Worm (Caenorhabditis elegans) whole organism, late embryonic: ENCODE data around the gene F31E3.2.
"Not testable (repeated sequence)": the region's sequence is repeated elsewhere in the genome, so short reads cannot be mapped to it uniquely, and the experiment has no call there.

Experiments
- C08G9.2 ChIP-seq: sonication (generic microtip); optimal IDR thresholded peaks from 2 replicates; lab custom pipeline; 2016; ENCODE audit warnings: mild to moderate bottlenecking, missing genetic modification characterization, moderate library complexity, missing compliant biosample characterization
- K09A11.1 ChIP-seq: sonication (generic microtip); optimal IDR thresholded peaks from 2 replicates; lab custom pipeline; 2017; ENCODE audit warnings: antibody characterized with exemption, mild to moderate bottlenecking, missing genetic modification characterization, missing compliant biosample characterization; ENCODE audit not compliant: insufficient read depth
- T23F11.4 ChIP-seq: fragments of 200-800 bp; sonication (Bioruptor generic); optimal IDR thresholded peaks from 2 replicates; lab custom pipeline; 2018; ENCODE audit warnings: mild to moderate bottlenecking, missing genetic modification characterization, missing compliant biosample characterization
- Y22D7AL.16 ChIP-seq: sonication (generic microtip); optimal IDR thresholded peaks from 2 replicates; lab custom pipeline; 2016; ENCODE audit warnings: missing genetic modification characterization, missing compliant biosample characterization
- ceh-18 ChIP-seq: sonication (generic microtip); optimal IDR thresholded peaks from 2 replicates; lab custom pipeline; 2016; ENCODE audit warnings: missing genetic modification characterization, missing compliant biosample characterization
- ceh-19 ChIP-seq: fragments of 200-800 bp; sonication (Bioruptor generic); optimal IDR thresholded peaks from 2 replicates; lab custom pipeline; 2018; ENCODE audit warnings: mild to moderate bottlenecking, missing genetic modification characterization, missing compliant biosample characterization
- ceh-24 ChIP-seq: sonication (generic microtip); optimal IDR thresholded peaks from 2 replicates; lab custom pipeline; 2016; ENCODE audit warnings: mild to moderate bottlenecking, missing genetic modification characterization, missing compliant biosample characterization
- ceh-30 ChIP-seq: fragments of 150-350 bp; optimal IDR thresholded peaks from 2 replicates; lab custom pipeline; 2014; ENCODE audit warnings: missing biosample characterization, missing genetic modification characterization
- ceh-31 ChIP-seq: sonication (generic microtip); optimal IDR thresholded peaks from 2 replicates; lab custom pipeline; 2016; ENCODE audit warnings: missing genetic modification characterization, missing compliant biosample characterization
- ceh-34 ChIP-seq: sonication (generic microtip); optimal IDR thresholded peaks from 2 replicates; lab custom pipeline; 2016; ENCODE audit warnings: mild to moderate bottlenecking, missing genetic modification characterization, missing compliant biosample characterization
- ceh-45 ChIP-seq: fragments of 200-800 bp; sonication (Bioruptor generic); IDR thresholded peaks from 2 replicates; pipeline ENCODE4 v1.3.6; 2022; ENCODE audit warnings: missing genetic modification reagents, missing genetic modification characterization, missing compliant biosample characterization
- dve-1 ChIP-seq: sonication (generic microtip); optimal IDR thresholded peaks from 2 replicates; lab custom pipeline; 2017; ENCODE audit warnings: antibody characterized with exemption, mild to moderate bottlenecking, missing genetic modification characterization, missing compliant biosample characterization
- elt-2 ChIP-seq: sonication (generic microtip); optimal IDR thresholded peaks from 2 replicates; lab custom pipeline; 2016; ENCODE audit warnings: missing genetic modification reagents, missing genetic modification characterization, missing compliant biosample characterization
- fkh-10 ChIP-seq: fragments of 150-350 bp; optimal IDR thresholded peaks from 2 replicates; lab custom pipeline; 2014; ENCODE audit warnings: missing biosample characterization, missing genetic modification reagents, missing genetic modification characterization
- gmeb-2 ChIP-seq: sonication (generic microtip); optimal IDR thresholded peaks from 2 replicates; lab custom pipeline; 2016; ENCODE audit warnings: missing genetic modification characterization, inconsistent platforms, missing compliant biosample characterization
- hlh-30 ChIP-seq: sonication (generic microtip); optimal IDR thresholded peaks from 2 replicates; lab custom pipeline; 2017; ENCODE audit warnings: antibody characterized with exemption, missing genetic modification characterization, missing compliant biosample characterization; ENCODE audit not compliant: insufficient read depth
- hlh-8 ChIP-seq: sonication (generic microtip); optimal IDR thresholded peaks from 2 replicates; lab custom pipeline; 2016; ENCODE audit warnings: missing genotype, missing genetic modification characterization, missing compliant biosample characterization
- lin-11 ChIP-seq: fragments of 200-800 bp; sonication (Bioruptor generic); optimal IDR thresholded peaks from 2 replicates; lab custom pipeline; 2018; ENCODE audit warnings: mild to moderate bottlenecking, missing genetic modification characterization, missing compliant biosample characterization
- nfya-1 ChIP-seq: sonication (generic microtip); optimal IDR thresholded peaks from 2 replicates; lab custom pipeline; 2017; ENCODE audit warnings: missing genetic modification characterization, mild to moderate bottlenecking, missing compliant biosample characterization, antibody characterized with exemption, moderate library complexity
- nhr-232 ChIP-seq: sonication (generic microtip); optimal IDR thresholded peaks from 2 replicates; lab custom pipeline; 2016; ENCODE audit warnings: missing genetic modification characterization, missing compliant biosample characterization
- npax-4 ChIP-seq: sonication (generic microtip); optimal IDR thresholded peaks from 2 replicates; lab custom pipeline; 2016; ENCODE audit warnings: missing genetic modification characterization, missing compliant biosample characterization
- odd-2 ChIP-seq: sonication (generic microtip); optimal IDR thresholded peaks from 2 replicates; lab custom pipeline; 2017; ENCODE audit warnings: antibody characterized with exemption, mild to moderate bottlenecking, missing genetic modification characterization, missing compliant biosample characterization
- pag-3 ChIP-seq: sonication (generic microtip); optimal IDR thresholded peaks from 2 replicates; lab custom pipeline; 2016; ENCODE audit warnings: missing compliant biosample characterization, missing genetic modification characterization, borderline replicate concordance
- pat-9 ChIP-seq: fragments of 200-800 bp; sonication (Bioruptor generic); optimal IDR thresholded peaks from 2 replicates; lab custom pipeline; 2018; ENCODE audit warnings: mild to moderate bottlenecking, missing genetic modification characterization, moderate library complexity, missing compliant biosample characterization
- ref-2 ChIP-seq: sonication (generic microtip); optimal IDR thresholded peaks from 2 replicates; lab custom pipeline; 2016; ENCODE audit warnings: missing genetic modification characterization, missing compliant biosample characterization
- rnt-1 ChIP-seq: sonication (generic microtip); optimal IDR thresholded peaks from 2 replicates; lab custom pipeline; 2016; ENCODE audit warnings: missing genetic modification characterization, missing compliant biosample characterization
- sox-2 ChIP-seq: fragments of 200-800 bp; sonication (Bioruptor generic); IDR thresholded peaks from 2 replicates; pipeline ENCODE4 v1.3.6; 2022; ENCODE audit warnings: missing genetic modification reagents, missing genetic modification characterization, missing compliant biosample characterization
- syd-9 ChIP-seq: sonication (generic microtip); optimal IDR thresholded peaks from 2 replicates; lab custom pipeline; 2016; ENCODE audit warnings: mild to moderate bottlenecking, missing genetic modification characterization, moderate library complexity, missing compliant biosample characterization
- tbx-2 ChIP-seq: sonication (generic microtip); optimal IDR thresholded peaks from 2 replicates; lab custom pipeline; 2016; ENCODE audit warnings: missing genetic modification characterization, missing compliant biosample characterization
- ttx-3 ChIP-seq: sonication (generic microtip); optimal IDR thresholded peaks from 2 replicates; lab custom pipeline; 2016; ENCODE audit warnings: missing genetic modification reagents, missing genetic modification characterization, missing compliant biosample characterization
- unc-3 ChIP-seq, 2 experiments: fragments of 200-800 bp in 1 of 2; sonication (Bioruptor generic) in 1 of 2; sonication (generic microtip) in 1 of 2; conservative IDR thresholded peaks in 1 of 2; optimal IDR thresholded peaks in 1 of 2; 2 replicates each; pipeline versions ENCODE4 v1.3.6 to Lab custom; 2016 to 2022; ENCODE audit warnings: missing compliant biosample characterization in 2 of 2, missing genetic modification characterization in 2 of 2, missing genetic modification reagents in 1 of 2
- unc-42 ChIP-seq: sonication (generic microtip); optimal IDR thresholded peaks from 2 replicates; lab custom pipeline; 2016; ENCODE audit warnings: missing genotype, missing genetic modification characterization, missing compliant biosample characterization
- unc-55 ChIP-seq: sonication (generic microtip); optimal IDR thresholded peaks from 2 replicates; lab custom pipeline; 2017; ENCODE audit warnings: missing biosample characterization, missing genetic modification reagents, missing genetic modification characterization
- unc-86 ChIP-seq: sonication (generic microtip); optimal IDR thresholded peaks from 2 replicates; lab custom pipeline; 2016; ENCODE audit warnings: missing genetic modification characterization, missing compliant biosample characterization
- ztf-16 ChIP-seq: sonication (generic microtip); optimal IDR thresholded peaks from 2 replicates; lab custom pipeline; 2017; ENCODE audit warnings: missing genetic modification characterization, missing compliant biosample characterization

Gene F31E3.2

ce11 chrIII:6978875-6979274 is 5.1 kb downstream of the F31E3.2 start:
- no peak for TF ChIP-seq Y22D7AL.16 (tag; lab: Kevin White, UChicago)
- TF ChIP-seq ceh-18 (tag; lab: Kevin White, UChicago) = peak; percentile 18
- TF ChIP-seq pat-9 (tag; lab: Kevin White, UChicago) = peak; percentile 10
- peak; percentile 37 for TF ChIP-seq ceh-34 (tag; lab: Kevin White, UChicago)
- no peak for TF ChIP-seq unc-86
- TF ChIP-seq syd-9 (tag; lab: Kevin White, UChicago) = no peak
- peak; percentile 60 for TF ChIP-seq nfya-1 (tag; lab: Kevin White, UChicago)
- peak; percentile 65 for TF ChIP-seq ceh-31 (tag; lab: Kevin White, UChicago)
- peak; percentile 39 for TF ChIP-seq rnt-1 (tag; lab: Kevin White, UChicago)
- TF ChIP-seq hlh-30 = peak; percentile 56
- TF ChIP-seq ceh-30 = no peak
- peak; percentile 100 for TF ChIP-seq unc-55 (GFP tag; lab: Kevin White, UChicago)
- TF ChIP-seq elt-2 (tag; lab: Kevin White, UChicago) = no peak
- peak; percentile 94 for TF ChIP-seq hlh-8 (tag; lab: Kevin White, UChicago)
- TF ChIP-seq tbx-2 (tag; lab: Kevin White, UChicago) = peak; percentile 60
- peak; percentile 62 for TF ChIP-seq ref-2 (tag; lab: Kevin White, UChicago)
- TF ChIP-seq unc-3 (GFP tag; conservative IDR thresholded peaks at IDR 0.05; lab: Robert Waterston, UW) = no peak
- TF ChIP-seq unc-3 (tag; optimal IDR thresholded peaks at IDR 0.05; lab: Kevin White, UChicago) = no peak
- TF ChIP-seq, all 69 proteins: peak for 11

DNA sequence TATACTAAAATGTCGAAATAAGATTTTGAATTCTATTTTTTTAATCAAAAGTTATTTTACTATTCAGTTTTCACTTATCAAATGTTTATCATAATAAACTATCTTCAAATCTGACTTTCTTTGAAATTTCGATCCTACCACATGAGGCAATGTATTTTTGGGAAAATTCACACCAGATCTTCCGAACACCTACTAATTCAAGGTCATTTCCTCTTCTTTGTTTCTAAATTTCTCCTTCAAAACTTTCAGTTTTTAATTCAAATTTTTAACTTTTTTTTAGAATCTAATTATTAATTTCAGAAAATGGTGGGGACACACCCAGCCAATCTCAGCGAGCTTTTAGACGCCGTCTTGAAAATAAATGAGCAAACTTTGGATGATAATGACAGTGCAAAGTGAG is 5.8 kb downstream of the F31E3.2 start, which contains the start of gene ceh-20:
ceh-20 (plus strand) TSS at position 301 of the 400 bp plus-strand sequence.
- no peak for TF ChIP-seq fkh-10
- no peak for TF ChIP-seq sox-2
- no peak for TF ChIP-seq lin-11 (tag; lab: Kevin White, UChicago)
- TF ChIP-seq gmeb-2 (tag; lab: Kevin White, UChicago) = no peak
- TF ChIP-seq C08G9.2 (tag; lab: Kevin White, UChicago) = no peak
- no peak for TF ChIP-seq nhr-232 (tag; lab: Kevin White, UChicago)
- TF ChIP-seq ceh-24 (tag; lab: Kevin White, UChicago) = no peak
- no peak for TF ChIP-seq odd-2 (tag; lab: Kevin White, UChicago)
- TF ChIP-seq pag-3 (tag; lab: Kevin White, UChicago) = no peak
- TF ChIP-seq pat-9 (tag; lab: Kevin White, UChicago) = no peak
- no peak for TF ChIP-seq ceh-34 (tag; lab: Kevin White, UChicago)
- TF ChIP-seq ceh-45 (GFP tag; lab: Robert Waterston, UW) = no peak
- no peak for TF ChIP-seq unc-86
- no peak for TF ChIP-seq ceh-19
- no peak for TF ChIP-seq unc-42 (tag; lab: Kevin White, UChicago)
- TF ChIP-seq dve-1 (tag; lab: Kevin White, UChicago) = no peak
- TF ChIP-seq npax-4 (tag; lab: Kevin White, UChicago) = no peak
- no peak for TF ChIP-seq K09A11.1
- TF ChIP-seq, all 69 proteins: peak for 0

DNA sequence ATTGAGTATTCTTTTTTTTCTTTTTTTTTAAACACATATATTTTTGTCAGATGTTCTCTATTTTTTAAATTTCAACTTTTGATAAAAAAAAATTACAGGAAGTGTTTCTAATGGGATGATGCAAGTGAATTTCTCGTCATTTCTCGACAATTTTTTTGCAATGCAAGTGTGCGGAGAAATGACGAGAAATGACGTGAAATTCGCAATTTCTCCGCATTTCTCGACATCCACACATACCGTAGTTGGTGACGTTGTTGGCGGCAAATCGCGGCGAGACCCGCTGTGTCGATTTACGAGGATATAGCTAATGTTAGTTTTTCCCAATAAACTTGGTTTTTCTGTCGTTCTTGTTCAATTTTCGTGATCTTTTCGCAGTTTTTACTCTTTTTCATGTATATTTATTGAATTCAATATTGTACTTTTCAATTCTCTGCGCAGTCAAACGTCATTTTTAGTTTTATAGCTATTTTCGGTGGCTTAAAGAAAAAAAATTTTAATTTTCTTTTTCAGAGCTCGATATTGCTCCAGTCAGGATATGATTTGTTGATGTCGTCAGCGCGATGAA is 8.3 kb downstream of the F31E3.2 start, which contains the start of gene F31E3.6:
F31E3.6 (plus strand) TSS at position 93 of the 565 bp plus-strand sequence.
- TF ChIP-seq C08G9.2 (tag; lab: Kevin White, UChicago); ttx-3 (tag; lab: Kevin White, UChicago); sox-2: not testable (repeated sequence)
- TF ChIP-seq, all 69 proteins: peak for 0; not testable (repeated sequence) for 69

DNA sequence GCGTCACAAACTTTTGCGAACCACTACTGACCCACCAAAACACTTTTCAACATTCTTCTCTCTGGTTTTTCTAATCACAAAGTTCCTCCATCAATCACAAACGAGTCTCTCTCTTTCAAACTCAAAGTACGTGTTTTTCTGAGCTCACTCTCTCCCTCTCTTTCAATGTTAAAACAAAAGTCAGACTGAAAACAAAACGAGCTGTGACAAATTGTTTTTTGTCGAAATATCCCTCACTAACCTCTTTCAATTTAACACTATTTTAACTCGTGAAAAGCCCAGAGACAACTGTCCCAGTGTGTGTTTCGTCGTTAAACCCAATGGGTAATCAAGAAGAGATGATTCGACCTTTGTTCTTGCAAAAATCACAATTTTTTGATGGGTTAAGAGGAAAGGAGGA is 14.3 kb downstream of the F31E3.2 start:
- no peak for TF ChIP-seq elt-2 (tag; lab: Kevin White, UChicago)
- no peak for TF ChIP-seq fkh-10
- peak; percentile 78 for TF ChIP-seq ceh-18 (tag; lab: Kevin White, UChicago)
- TF ChIP-seq ztf-16 (tag; lab: Kevin White, UChicago) = no peak
- no peak for TF ChIP-seq T23F11.4 (GFP tag; lab: Kevin White, UChicago)
- no peak for TF ChIP-seq dve-1 (tag; lab: Kevin White, UChicago)
- no peak for TF ChIP-seq pat-9 (tag; lab: Kevin White, UChicago)
- no peak for TF ChIP-seq C08G9.2 (tag; lab: Kevin White, UChicago)
